Worm (Caenorhabditis elegans) whole organism, late embryonic: Measurements from ENCODE around the gene C17C3.5.

Source experiments
- C08G9.2 ChIP-seq: sonication (generic microtip); optimal IDR thresholded peaks from 2 replicates; lab custom pipeline; 2016; ENCODE audit warnings: mild to moderate bottlenecking, missing genetic modification characterization, moderate library complexity, missing compliant biosample characterization
- C38D4.7 ChIP-seq: fragments of 200-800 bp; sonication (Bioruptor generic); optimal IDR thresholded peaks from 2 replicates; lab custom pipeline; 2018; ENCODE audit warnings: mild to moderate bottlenecking, missing genetic modification characterization, moderate library complexity, missing compliant biosample characterization
- F13H6.1 ChIP-seq: sonication (generic microtip); optimal IDR thresholded peaks from 2 replicates; lab custom pipeline; 2016; ENCODE audit warnings: missing genetic modification characterization, missing compliant biosample characterization
- K02D7.2 ChIP-seq: sonication (generic microtip); optimal IDR thresholded peaks from 2 replicates; lab custom pipeline; 2017; ENCODE audit warnings: mild to moderate bottlenecking, missing genetic modification characterization, missing compliant biosample characterization
- T23F11.4 ChIP-seq: fragments of 200-800 bp; sonication (Bioruptor generic); optimal IDR thresholded peaks from 2 replicates; lab custom pipeline; 2018; ENCODE audit warnings: mild to moderate bottlenecking, missing genetic modification characterization, missing compliant biosample characterization
- Y22D7AL.16 ChIP-seq: sonication (generic microtip); optimal IDR thresholded peaks from 2 replicates; lab custom pipeline; 2016; ENCODE audit warnings: missing genetic modification characterization, missing compliant biosample characterization
- ahr-1 ChIP-seq: sonication (generic microtip); optimal IDR thresholded peaks from 2 replicates; lab custom pipeline; 2016; ENCODE audit warnings: missing genetic modification characterization, missing compliant biosample characterization
- ama-1 ChIP-seq: fragments of 150-350 bp; optimal IDR thresholded peaks from 2 replicates; lab custom pipeline; 2014
- ceh-14 ChIP-seq: sonication (generic microtip); optimal IDR thresholded peaks from 2 replicates; lab custom pipeline; 2016; ENCODE audit warnings: missing genotype, missing genetic modification characterization, missing compliant biosample characterization
- ceh-19 ChIP-seq: fragments of 200-800 bp; sonication (Bioruptor generic); optimal IDR thresholded peaks from 2 replicates; lab custom pipeline; 2018; ENCODE audit warnings: mild to moderate bottlenecking, missing genetic modification characterization, missing compliant biosample characterization
- ceh-2 ChIP-seq: sonication (generic microtip); optimal IDR thresholded peaks from 2 replicates; lab custom pipeline; 2016; ENCODE audit warnings: missing genotype, missing genetic modification characterization, missing compliant biosample characterization
- ceh-22 ChIP-seq: sonication (generic microtip); optimal IDR thresholded peaks from 2 replicates; lab custom pipeline; 2017; ENCODE audit warnings: missing biosample characterization, missing genetic modification characterization
- ceh-24 ChIP-seq: sonication (generic microtip); optimal IDR thresholded peaks from 2 replicates; lab custom pipeline; 2016; ENCODE audit warnings: mild to moderate bottlenecking, missing genetic modification characterization, missing compliant biosample characterization
- ceh-30 ChIP-seq: fragments of 150-350 bp; optimal IDR thresholded peaks from 2 replicates; lab custom pipeline; 2014; ENCODE audit warnings: missing biosample characterization, missing genetic modification characterization
- ceh-31 ChIP-seq: sonication (generic microtip); optimal IDR thresholded peaks from 2 replicates; lab custom pipeline; 2016; ENCODE audit warnings: missing genetic modification characterization, missing compliant biosample characterization
- ceh-34 ChIP-seq: sonication (generic microtip); optimal IDR thresholded peaks from 2 replicates; lab custom pipeline; 2016; ENCODE audit warnings: mild to moderate bottlenecking, missing genetic modification characterization, missing compliant biosample characterization
- ceh-48 ChIP-seq: sonication (generic microtip); optimal IDR thresholded peaks from 2 replicates; lab custom pipeline; 2016; ENCODE audit warnings: missing genetic modification characterization, inconsistent platforms, missing compliant biosample characterization
- ceh-6 ChIP-seq: fragments of 200-800 bp; sonication (Bioruptor generic); optimal IDR thresholded peaks from 2 replicates; lab custom pipeline; 2018; ENCODE audit warnings: mild to moderate bottlenecking, missing genetic modification characterization, missing compliant biosample characterization
- ceh-9 ChIP-seq: sonication (generic microtip); optimal IDR thresholded peaks from 2 replicates; lab custom pipeline; 2016; ENCODE audit warnings: mild to moderate bottlenecking, missing genetic modification characterization, inconsistent platforms, missing compliant biosample characterization
- che-1 ChIP-seq: sonication (generic microtip); optimal IDR thresholded peaks from 2 replicates; lab custom pipeline; 2016; ENCODE audit warnings: mild to moderate bottlenecking, missing genetic modification characterization, missing compliant biosample characterization
- dmd-4 ChIP-seq: sonication (generic microtip); optimal IDR thresholded peaks from 2 replicates; lab custom pipeline; 2016; ENCODE audit warnings: borderline replicate concordance, missing genetic modification characterization, missing compliant biosample characterization
- elt-2 ChIP-seq: sonication (generic microtip); optimal IDR thresholded peaks from 2 replicates; lab custom pipeline; 2016; ENCODE audit warnings: missing genetic modification reagents, missing genetic modification characterization, missing compliant biosample characterization
- elt-4 ChIP-seq: sonication (generic microtip); optimal IDR thresholded peaks from 2 replicates; lab custom pipeline; 2016; ENCODE audit warnings: missing genetic modification characterization, missing compliant biosample characterization
- ets-4 ChIP-seq: sonication (generic microtip); optimal IDR thresholded peaks from 2 replicates; lab custom pipeline; 2016; ENCODE audit warnings: missing genetic modification characterization, missing compliant biosample characterization
- fax-1 ChIP-seq: sonication (generic microtip); optimal IDR thresholded peaks from 2 replicates; lab custom pipeline; 2016; ENCODE audit warnings: missing genotype, missing genetic modification characterization, missing compliant biosample characterization
- fkh-10 ChIP-seq: fragments of 150-350 bp; optimal IDR thresholded peaks from 2 replicates; lab custom pipeline; 2014; ENCODE audit warnings: missing biosample characterization, missing genetic modification reagents, missing genetic modification characterization
- fkh-6 ChIP-seq: sonication (generic microtip); optimal IDR thresholded peaks from 2 replicates; lab custom pipeline; 2016; ENCODE audit warnings: missing genetic modification characterization, missing compliant biosample characterization
- gmeb-2 ChIP-seq: sonication (generic microtip); optimal IDR thresholded peaks from 2 replicates; lab custom pipeline; 2016; ENCODE audit warnings: missing genetic modification characterization, inconsistent platforms, missing compliant biosample characterization
- hlh-6 ChIP-seq: sonication (generic microtip); optimal IDR thresholded peaks from 2 replicates; lab custom pipeline; 2016; ENCODE audit warnings: missing genotype, missing genetic modification characterization, missing compliant biosample characterization
- hlh-8 ChIP-seq: sonication (generic microtip); optimal IDR thresholded peaks from 2 replicates; lab custom pipeline; 2016; ENCODE audit warnings: missing genotype, missing genetic modification characterization, missing compliant biosample characterization
- lim-6 ChIP-seq: sonication (generic microtip); optimal IDR thresholded peaks from 2 replicates; lab custom pipeline; 2016; ENCODE audit warnings: missing genetic modification characterization, missing compliant biosample characterization
- npax-4 ChIP-seq: sonication (generic microtip); optimal IDR thresholded peaks from 2 replicates; lab custom pipeline; 2016; ENCODE audit warnings: missing genetic modification characterization, missing compliant biosample characterization
- pag-3 ChIP-seq: sonication (generic microtip); optimal IDR thresholded peaks from 2 replicates; lab custom pipeline; 2016; ENCODE audit warnings: missing compliant biosample characterization, missing genetic modification characterization, borderline replicate concordance
- pha-2 ChIP-seq: sonication (generic microtip); optimal IDR thresholded peaks from 2 replicates; lab custom pipeline; 2017; ENCODE audit warnings: mild to moderate bottlenecking, missing genetic modification characterization, missing compliant biosample characterization
- pqm-1 ChIP-seq: sonication (generic microtip); optimal IDR thresholded peaks from 2 replicates; lab custom pipeline; 2016; ENCODE audit warnings: missing genetic modification characterization, missing compliant biosample characterization
- pros-1 ChIP-seq: fragments of 150-350 bp; optimal IDR thresholded peaks from 2 replicates; lab custom pipeline; 2014; ENCODE audit warnings: missing biosample characterization, missing genetic modification reagents, missing genetic modification characterization
- ref-2 ChIP-seq: sonication (generic microtip); optimal IDR thresholded peaks from 2 replicates; lab custom pipeline; 2016; ENCODE audit warnings: missing genetic modification characterization, missing compliant biosample characterization
- rnt-1 ChIP-seq: sonication (generic microtip); optimal IDR thresholded peaks from 2 replicates; lab custom pipeline; 2016; ENCODE audit warnings: missing genetic modification characterization, missing compliant biosample characterization
- sox-2 ChIP-seq: fragments of 200-800 bp; sonication (Bioruptor generic); IDR thresholded peaks from 2 replicates; pipeline ENCODE4 v1.3.6; 2022; ENCODE audit warnings: missing genetic modification reagents, missing genetic modification characterization, missing compliant biosample characterization
- syd-9 ChIP-seq: sonication (generic microtip); optimal IDR thresholded peaks from 2 replicates; lab custom pipeline; 2016; ENCODE audit warnings: mild to moderate bottlenecking, missing genetic modification characterization, moderate library complexity, missing compliant biosample characterization
- tbx-2 ChIP-seq: sonication (generic microtip); optimal IDR thresholded peaks from 2 replicates; lab custom pipeline; 2016; ENCODE audit warnings: missing genetic modification characterization, missing compliant biosample characterization
- tbx-7 ChIP-seq: sonication (generic microtip); optimal IDR thresholded peaks from 2 replicates; lab custom pipeline; 2016; ENCODE audit warnings: missing genotype, missing genetic modification characterization, missing compliant biosample characterization
- unc-42 ChIP-seq: sonication (generic microtip); optimal IDR thresholded peaks from 2 replicates; lab custom pipeline; 2016; ENCODE audit warnings: missing genotype, missing genetic modification characterization, missing compliant biosample characterization
- unc-55 ChIP-seq: sonication (generic microtip); optimal IDR thresholded peaks from 2 replicates; lab custom pipeline; 2017; ENCODE audit warnings: missing biosample characterization, missing genetic modification reagents, missing genetic modification characterization
- unc-86 ChIP-seq: sonication (generic microtip); optimal IDR thresholded peaks from 2 replicates; lab custom pipeline; 2016; ENCODE audit warnings: missing genetic modification characterization, missing compliant biosample characterization
- zip-5 ChIP-seq: sonication (generic microtip); optimal IDR thresholded peaks from 2 replicates; lab custom pipeline; 2016; ENCODE audit warnings: missing genetic modification characterization, missing compliant biosample characterization

C17C3.5 gene

DNA sequence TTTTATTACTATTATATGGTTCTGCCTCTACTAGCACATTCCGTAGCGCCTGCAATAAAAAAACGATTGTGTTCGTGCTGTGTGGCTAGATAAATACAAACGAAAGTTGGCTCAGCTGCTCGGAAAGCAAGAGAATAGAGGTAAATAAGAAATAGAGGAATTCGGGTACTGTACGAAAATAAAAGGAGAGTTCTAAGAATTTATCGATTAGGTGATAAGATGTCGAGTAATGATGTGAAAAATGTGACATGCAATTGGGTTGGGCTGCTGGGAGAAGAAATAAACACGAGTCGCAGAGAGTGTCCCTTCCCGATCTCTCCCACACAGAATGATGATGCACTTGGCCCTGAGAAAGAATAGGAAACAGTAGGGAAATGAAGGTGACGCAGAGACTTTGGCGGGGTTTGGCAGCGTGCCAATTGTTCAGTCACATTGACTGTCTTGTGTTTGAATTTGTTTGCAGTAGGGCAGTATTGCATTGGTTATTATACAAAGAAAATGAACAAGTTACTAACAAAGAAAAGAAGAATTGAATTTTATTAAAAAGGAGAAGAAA is 41.8 kb downstream of the C17C3.5 start, which contains the start of gene cdc-14 (continued):
- TF ChIP-seq Y22D7AL.16 (tag; lab: Kevin White, UChicago), result no peak
- TF ChIP-seq K02D7.2 (tag; lab: Kevin White, UChicago), result no peak
- peak; percentile 57 for TF ChIP-seq elt-2 (tag; lab: Kevin White, UChicago)
- TF ChIP-seq pqm-1 (tag; lab: Kevin White, UChicago), result no peak
- TF ChIP-seq ceh-30, result no peak
- TF ChIP-seq ceh-9 (tag; lab: Kevin White, UChicago), result no peak
- TF ChIP-seq T23F11.4 (GFP tag; lab: Kevin White, UChicago), result no peak
- no peak for TF ChIP-seq dmd-4
- no peak for TF ChIP-seq ceh-22 (tag; lab: Kevin White, UChicago)
- TF ChIP-seq unc-42 (tag; lab: Kevin White, UChicago), result peak; percentile 59
- TF ChIP-seq che-1 (tag; lab: Kevin White, UChicago), result no peak

DNA sequence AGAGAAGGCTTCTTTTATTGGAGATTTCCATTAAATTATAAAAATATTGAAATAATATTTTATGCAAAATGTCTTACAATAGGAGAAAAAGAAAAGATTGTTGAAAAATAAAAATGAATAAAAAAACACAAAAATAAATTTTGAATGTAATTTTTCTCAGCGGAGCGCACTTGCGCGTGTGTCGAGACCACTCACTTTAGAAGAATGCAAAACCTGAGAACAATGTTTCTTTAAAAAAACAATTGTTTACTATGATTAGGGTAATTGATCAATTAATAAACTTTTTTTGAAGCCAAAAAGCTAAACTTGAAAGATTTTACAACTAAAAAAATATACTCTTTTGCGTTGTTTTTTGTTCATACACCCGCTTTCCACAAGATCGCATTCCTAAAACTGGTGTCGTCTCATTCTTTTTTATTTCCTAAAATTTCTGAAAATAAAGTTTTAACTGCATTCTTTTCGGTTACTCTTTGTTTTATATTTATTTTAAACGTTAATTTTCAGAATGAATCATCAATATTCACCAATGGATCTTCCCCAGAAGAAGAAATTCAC is 42.7 kb downstream of the C17C3.5 start, which contains the start of gene ttc-4:
Gene ttc-4 (plus strand): TSS at position 505 of the 555 bp plus-strand sequence.
- TF ChIP-seq pha-2 (no peak), ceh-2 (peak; percentile 33), rnt-1 (tag; lab: Kevin White, UChicago) (peak; percentile 33), elt-2 (tag; lab: Kevin White, UChicago) (peak; percentile 90), ahr-1 (tag; lab: Kevin White, UChicago) (peak; percentile 22), hlh-8 (peak; percentile 58), ets-4 (tag; lab: Kevin White, UChicago) (peak; percentile 56), T23F11.4 (GFP tag; lab: Kevin White, UChicago) (no peak), ceh-48 (tag; lab: Kevin White, UChicago) (no peak), tbx-7 (tag; lab: Kevin White, UChicago) (peak; percentile 8), fax-1 (tag; lab: Kevin White, UChicago) (peak; percentile 8), tbx-2 (peak; percentile 80), C08G9.2 (tag; lab: Kevin White, UChicago) (peak; percentile 71), ceh-14 (tag; lab: Kevin White, UChicago) (peak; percentile 52), ref-2 (tag; lab: Kevin White, UChicago) (peak; percentile 5), hlh-6 (no peak), npax-4 (tag; lab: Kevin White, UChicago) (no peak), unc-42 (tag; lab: Kevin White, UChicago) (peak; percentile 64), ceh-31 (tag; lab: Kevin White, UChicago) (peak; percentile 90), syd-9 (tag; lab: Kevin White, UChicago) (no peak), ceh-19 (GFP tag; lab: Kevin White, UChicago) (no peak), zip-5 (peak; percentile 71), lim-6 (tag; lab: Kevin White, UChicago) (peak; percentile 27), ceh-34 (peak; percentile 45), F13H6.1 (tag; lab: Kevin White, UChicago) (peak; percentile 54), ceh-6 (GFP tag; lab: Kevin White, UChicago) (no peak), unc-86 (tag; lab: Kevin White, UChicago) (peak; percentile 29)

DNA sequence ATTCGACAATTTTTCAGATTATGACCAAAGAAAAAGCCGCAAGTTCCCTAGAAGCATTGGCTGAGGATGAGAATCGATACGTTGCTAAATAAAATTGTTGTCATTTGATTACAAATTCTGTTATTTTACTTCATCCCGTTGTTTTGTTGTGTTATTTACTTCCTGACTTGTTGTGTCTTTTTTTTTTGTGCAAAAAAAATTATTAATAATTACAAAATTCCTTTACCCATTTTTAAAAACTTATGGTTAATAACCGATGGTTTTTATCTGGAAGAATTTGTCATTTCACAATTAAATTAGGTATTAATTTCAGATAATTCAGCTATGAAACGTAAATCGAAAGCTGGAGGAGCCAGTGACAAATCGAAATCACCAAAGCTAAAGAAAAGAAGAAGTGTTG is 44.6 kb downstream of the C17C3.5 start, which contains the start of gene C17G10.1:
Gene C17G10.1 (plus strand): TSS at position 301 of the 400 bp plus-strand sequence.
- TF ChIP-seq zip-5 (no peak), syd-9 (tag; lab: Kevin White, UChicago) (no peak), ceh-6 (GFP tag; lab: Kevin White, UChicago) (no peak), unc-55 (GFP tag; lab: Kevin White, UChicago) (no peak), T23F11.4 (GFP tag; lab: Kevin White, UChicago) (no peak), fax-1 (tag; lab: Kevin White, UChicago) (no peak), ref-2 (tag; lab: Kevin White, UChicago) (no peak), elt-4 (tag; lab: Kevin White, UChicago) (no peak), gmeb-2 (tag; lab: Kevin White, UChicago) (no peak), hlh-6 (no peak), sox-2 (GFP tag; lab: Robert Waterston, UW) (no peak), pag-3 (no peak), fkh-6 (tag; lab: Kevin White, UChicago) (no peak), pros-1 (no peak), fkh-10 (GFP tag; lab: Kevin White, UChicago) (no peak), ama-1 (no peak), C38D4.7 (GFP tag; lab: Kevin White, UChicago) (no peak), ceh-24 (tag; lab: Kevin White, UChicago) (no peak), npax-4 (tag; lab: Kevin White, UChicago) (no peak)
